Fruit fly (Drosophila melanogaster) whole organism, prepupa: ENCODE results near the gene CG3117.

Experiments used
- Blimp-1 ChIP-seq: fragments of 200-800 bp; sonication (Bioruptor generic); optimal IDR thresholded peaks from 3 replicates; lab custom pipeline; 2017; ENCODE audit warnings: missing biosample characterization, missing genetic modification characterization, mild to moderate bottlenecking, moderate library complexity, missing genetic modification reagents
- CG16779 ChIP-seq: fragments of 200-800 bp; sonication (Bioruptor generic); optimal IDR thresholded peaks from 3 replicates; lab custom pipeline; 2017; ENCODE audit warnings: missing biosample characterization, mild to moderate bottlenecking, missing genetic modification characterization
- CG3032 ChIP-seq: fragments of 200-800 bp; optimal IDR thresholded peaks from 2 replicates; lab custom pipeline; 2019; ENCODE audit warnings: missing biosample characterization, mild to moderate bottlenecking, missing genetic modification characterization, moderate library complexity
- CG31627 ChIP-seq: fragments of 200-800 bp; sonication (Bioruptor generic); optimal IDR thresholded peaks from 3 replicates; lab custom pipeline; 2016; ENCODE audit warnings: missing biosample characterization, missing genetic modification characterization
- CG6808 ChIP-seq: fragments of 200-800 bp; sonication (Bioruptor generic); optimal IDR thresholded peaks from 3 replicates; lab custom pipeline; 2017; ENCODE audit warnings: missing biosample characterization, missing genetic modification characterization, mild to moderate bottlenecking, moderate library complexity, missing genetic modification reagents
- CG6854 ChIP-seq: fragments of 200-800 bp; sonication (Bioruptor generic); optimal IDR thresholded peaks from 2 replicates; lab custom pipeline; 2017; ENCODE audit warnings: missing biosample characterization, mild to moderate bottlenecking, missing genetic modification characterization
- CG9139 ChIP-seq: fragments of 200-800 bp; sonication (Bioruptor generic); optimal IDR thresholded peaks from 3 replicates; lab custom pipeline; 2017; ENCODE audit warnings: missing biosample characterization, mild to moderate bottlenecking, missing genetic modification characterization
- Ets96B ChIP-seq: fragments of 200-800 bp; optimal IDR thresholded peaks from 2 replicates; lab custom pipeline; 2019; ENCODE audit warnings: missing biosample characterization, mild to moderate bottlenecking, missing genetic modification characterization, moderate library complexity
- Gug ChIP-seq: fragments of 200-800 bp; sonication (Bioruptor generic); IDR thresholded peaks from 2 replicates; pipeline ENCODE4 v1.3.6; 2022; ENCODE audit warnings: missing biosample characterization, missing genetic modification characterization
- eg ChIP-seq: fragments of 200-800 bp; sonication (Bioruptor generic); IDR thresholded peaks from 3 replicates; pipeline ENCODE4 v1.3.6; 2022; ENCODE audit warnings: missing biosample characterization, missing genetic modification characterization
- lz ChIP-seq: fragments of 200-800 bp; sonication (Bioruptor generic); optimal IDR thresholded peaks from 3 replicates; lab custom pipeline; 2016; ENCODE audit warnings: missing biosample characterization, missing genetic modification characterization
- ss ChIP-seq, 2 experiments: fragments of 200-800 bp; sonication (Bioruptor generic); optimal IDR thresholded peaks; 2 replicates in 1 of 2; 3 replicates in 1 of 2; lab custom pipeline; 2017 to 2018; ENCODE audit warnings: mild to moderate bottlenecking in 2 of 2, missing biosample characterization in 2 of 2, missing genetic modification characterization in 2 of 2, moderate library complexity in 1 of 2

- TF ChIP-seq CG6854 (no peak), CG3032 (tag; lab: Kevin White, UChicago) (no peak), CG31627 (GFP tag; lab: Kevin White, UChicago) (no peak), CG16779 (tag; lab: Kevin White, UChicago) (no peak), Blimp-1 (GFP tag; lab: Kevin White, UChicago) (no peak), CG6808 (no peak), lz (GFP tag; lab: Kevin White, UChicago) (no peak), ss (GFP tag; optimal IDR thresholded peaks at IDR 0.05; lab: Kevin White, UChicago) (no peak), Gug (no peak), Ets96B (no peak), eg (no peak), CG9139 (GFP tag; lab: Kevin White, UChicago) (no peak)
Measured at dm6 chr2L:2862621-2862962, 15.6 kb upstream of the CG3117 start.
